Worm (Caenorhabditis elegans) whole organism, L1 larva: ENCODE measurements around the gene kcc-1.
"Not testable (repeated sequence)": the region's sequence is repeated elsewhere in the genome, so short reads cannot be mapped to it uniquely, and the experiment has no call there.

Source experiments
- C16A3.4 ChIP-seq: fragments of 150-350 bp; optimal IDR thresholded peaks from 2 replicates; lab custom pipeline; 2014; ENCODE audit warnings: missing biosample characterization, missing genetic modification characterization
- F16B12.6 ChIP-seq: fragments of 150-350 bp; optimal IDR thresholded peaks from 2 replicates; lab custom pipeline; 2014; ENCODE audit warnings: missing biosample characterization, missing genetic modification characterization
- Y116A8C.19 ChIP-seq: sonication (generic microtip); optimal IDR thresholded peaks from 2 replicates; lab custom pipeline; 2016; ENCODE audit warnings: missing compliant biosample characterization, missing genetic modification characterization, borderline replicate concordance
- aha-1 ChIP-seq: fragments of 150-350 bp; optimal IDR thresholded peaks from 2 replicates; lab custom pipeline; 2014; ENCODE audit warnings: missing biosample characterization, missing genetic modification characterization
- alr-1 ChIP-seq: fragments of 200-800 bp; sonication (Bioruptor generic); optimal IDR thresholded peaks from 2 replicates; lab custom pipeline; 2018; ENCODE audit warnings: borderline replicate concordance, mild to moderate bottlenecking, missing genetic modification characterization, missing compliant biosample characterization
- ama-1 ChIP-seq: fragments of 150-350 bp; optimal IDR thresholded peaks from 2 replicates; lab custom pipeline; 2014
- ceh-63 ChIP-seq: fragments of 200-800 bp; sonication (Bioruptor generic); optimal IDR thresholded peaks from 2 replicates; lab custom pipeline; 2018; ENCODE audit warnings: mild to moderate bottlenecking, missing genetic modification characterization, missing compliant biosample characterization
- ceh-8 ChIP-seq: fragments of 200-800 bp; sonication (Bioruptor generic); optimal IDR thresholded peaks from 2 replicates; lab custom pipeline; 2018; ENCODE audit warnings: mild to moderate bottlenecking, missing genetic modification characterization, moderate library complexity, missing compliant biosample characterization
- dpl-1 ChIP-seq, 3 experiments: fragments of 150-350 bp in 2 of 3; sonication (generic microtip) in 1 of 3; optimal IDR thresholded peaks; 2 replicates each; lab custom pipeline; 2014 to 2017; ENCODE audit warnings: missing biosample characterization in 3 of 3, missing genetic modification characterization in 3 of 3, missing genetic modification reagents in 3 of 3
- efl-1 ChIP-seq, 4 experiments: fragments of 150-350 bp; optimal IDR thresholded peaks in 3 of 4; peaks in 1 of 4; 1 replicate in 1 of 4; 2 replicates in 3 of 4; lab custom pipeline; 2014; ENCODE audit warnings: missing biosample characterization in 2 of 4, missing genetic modification characterization in 2 of 4, missing genetic modification reagents in 2 of 4
- efl-3 ChIP-seq: fragments of 200-800 bp; sonication (Bioruptor generic); optimal IDR thresholded peaks from 2 replicates; lab custom pipeline; 2018; ENCODE audit warnings: mild to moderate bottlenecking, missing genetic modification characterization, missing compliant biosample characterization
- fkh-10 ChIP-seq: sonication (generic microtip); optimal IDR thresholded peaks from 2 replicates; lab custom pipeline; 2017; ENCODE audit warnings: missing biosample characterization, missing genetic modification reagents, missing genetic modification characterization
- fkh-4 ChIP-seq: sonication (generic microtip); optimal IDR thresholded peaks from 2 replicates; lab custom pipeline; 2016; ENCODE audit warnings: missing compliant biosample characterization, missing genetic modification characterization, borderline replicate concordance
- fkh-8 ChIP-seq: sonication (generic microtip); optimal IDR thresholded peaks from 2 replicates; lab custom pipeline; 2016; ENCODE audit warnings: mild to moderate bottlenecking, missing genetic modification characterization, missing compliant biosample characterization
- grh-1 ChIP-seq: fragments of 200-800 bp; sonication (Bioruptor generic); IDR thresholded peaks from 2 replicates; pipeline ENCODE4 v1.3.6; 2022; ENCODE audit warnings: missing genetic modification reagents, missing genetic modification characterization, missing compliant biosample characterization
- hlh-17 ChIP-seq: fragments of 200-800 bp; sonication (Bioruptor generic); optimal IDR thresholded peaks from 2 replicates; lab custom pipeline; 2018; ENCODE audit warnings: missing genetic modification characterization, mild to moderate bottlenecking, missing compliant biosample characterization, moderate library complexity, borderline replicate concordance
- irx-1 ChIP-seq: sonication (generic microtip); optimal IDR thresholded peaks from 2 replicates; lab custom pipeline; 2016; ENCODE audit warnings: missing genetic modification characterization, missing compliant biosample characterization
- jun-1 ChIP-seq: fragments of 150-350 bp; optimal IDR thresholded peaks from 2 replicates; lab custom pipeline; 2014; ENCODE audit warnings: missing biosample characterization, missing genetic modification reagents, missing genetic modification characterization
- lin-13 ChIP-seq: fragments of 150-350 bp; optimal IDR thresholded peaks from 2 replicates; lab custom pipeline; 2014; ENCODE audit warnings: missing biosample characterization, missing genetic modification reagents, missing genetic modification characterization
- lin-39 ChIP-seq: fragments of 150-350 bp; optimal IDR thresholded peaks from 2 replicates; lab custom pipeline; 2014; ENCODE audit warnings: missing biosample characterization, missing genetic modification reagents, missing genetic modification characterization
- lsy-2 ChIP-seq, 2 experiments: fragments of 150-350 bp; optimal IDR thresholded peaks; 2 replicates each; lab custom pipeline; 2014; ENCODE audit warnings: missing biosample characterization in 2 of 2, missing genetic modification characterization in 2 of 2
- mab-9 ChIP-seq: fragments of 200-800 bp; sonication (Bioruptor generic); IDR thresholded peaks from 2 replicates; pipeline ENCODE4 v1.3.6; 2022; ENCODE audit warnings: missing genetic modification reagents, missing genetic modification characterization, missing compliant biosample characterization
- mef-2 ChIP-seq: fragments of 150-350 bp; optimal IDR thresholded peaks from 2 replicates; lab custom pipeline; 2014; ENCODE audit warnings: missing biosample characterization, missing genetic modification characterization
- nhr-71 ChIP-seq: sonication (generic microtip); optimal IDR thresholded peaks from 2 replicates; lab custom pipeline; 2016; ENCODE audit warnings: mild to moderate bottlenecking, missing genetic modification characterization, moderate library complexity, missing compliant biosample characterization
- nhr-85 ChIP-seq: sonication (generic microtip); peaks from one replicate; lab custom pipeline; 2016; ENCODE audit warnings: missing genetic modification characterization, inconsistent platforms, missing compliant biosample characterization
- skn-1 ChIP-seq: fragments of 150-350 bp; optimal IDR thresholded peaks from 2 replicates; lab custom pipeline; 2014; ENCODE audit warnings: missing biosample characterization, missing genetic modification characterization
- snpc-4 ChIP-seq: fragments of 150-350 bp; optimal IDR thresholded peaks from 2 replicates; lab custom pipeline; 2014; ENCODE audit warnings: missing biosample characterization, missing genetic modification characterization
- sox-4 ChIP-seq: sonication (generic microtip); optimal IDR thresholded peaks from 2 replicates; lab custom pipeline; 2016; ENCODE audit warnings: missing genetic modification characterization, missing compliant biosample characterization
- sup-37 ChIP-seq: fragments of 200-800 bp; sonication (Bioruptor generic); optimal IDR thresholded peaks from 2 replicates; lab custom pipeline; 2018; ENCODE audit warnings: mild to moderate bottlenecking, missing genetic modification characterization, missing compliant biosample characterization
- swsn-7 ChIP-seq: sonication (generic microtip); optimal IDR thresholded peaks from 2 replicates; lab custom pipeline; 2016; ENCODE audit warnings: missing genetic modification characterization, missing compliant biosample characterization
- tlp-1 ChIP-seq: fragments of 150-350 bp; optimal IDR thresholded peaks from 2 replicates; lab custom pipeline; 2014; ENCODE audit warnings: missing biosample characterization, missing genetic modification characterization
- unc-62 ChIP-seq: fragments of 150-350 bp; optimal IDR thresholded peaks from 2 replicates; lab custom pipeline; 2014; ENCODE audit warnings: missing biosample characterization, missing genetic modification reagents, missing genetic modification characterization
- vab-15 ChIP-seq: sonication (generic microtip); optimal IDR thresholded peaks from 2 replicates; lab custom pipeline; 2017; ENCODE audit warnings: missing genotype, mild to moderate bottlenecking, missing genetic modification characterization, missing compliant biosample characterization
- zag-1 ChIP-seq: fragments of 150-350 bp; optimal IDR thresholded peaks from 2 replicates; lab custom pipeline; 2014; ENCODE audit warnings: missing biosample characterization, missing genetic modification characterization
- ztf-4 ChIP-seq: fragments of 150-350 bp; optimal IDR thresholded peaks from 2 replicates; lab custom pipeline; 2014; ENCODE audit warnings: missing biosample characterization, missing genetic modification characterization

Gene kcc-1

ce11 chrIV:7243913-7244312 lies 37.8 kb downstream of the kcc-1 start, which contains the start of gene afmd-1:
Gene afmd-1 (plus strand): TSS chrIV:7244228.
- TF ChIP-seq skn-1 (tag; lab: Kevin White, UChicago) (no peak), sox-4 (tag; lab: Kevin White, UChicago) (no peak), nhr-71 (tag; lab: Kevin White, UChicago) (no peak), aha-1 (no peak), Y116A8C.19 (tag; lab: Kevin White, UChicago) (no peak), fkh-8 (no peak), lsy-2 (tag; optimal IDR thresholded peaks at IDR 0.05; lab: Kevin White, UChicago) (no peak), lin-39 (tag; lab: Kevin White, UChicago) (no peak), irx-1 (tag; lab: Kevin White, UChicago) (no peak), F16B12.6 (tag; lab: Kevin White, UChicago) (no peak), ztf-4 (tag; lab: Kevin White, UChicago) (no peak), ceh-8 (GFP tag; lab: Kevin White, UChicago) (no peak), vab-15 (no peak), fkh-10 (GFP tag; lab: Kevin White, UChicago) (no peak), snpc-4 (tag; lab: Kevin White, UChicago) (no peak), C16A3.4 (tag; lab: Kevin White, UChicago) (no peak), dpl-1 (GFP tag; optimal IDR thresholded peaks at IDR 0.05; lab: Kevin White, UChicago) (no peak)

- TF ChIP-seq swsn-7 (tag; lab: Kevin White, UChicago) (no peak), mef-2 (tag; lab: Kevin White, UChicago) (no peak), ama-1 (lab: Kevin White, UChicago) (no peak), efl-3 (no peak), jun-1 (tag; lab: Kevin White, UChicago) (no peak), grh-1 (GFP tag; lab: Robert Waterston, UW) (no peak), irx-1 (tag; lab: Kevin White, UChicago) (no peak), C16A3.4 (tag; lab: Kevin White, UChicago) (no peak), zag-1 (tag; lab: Kevin White, UChicago) (no peak), unc-62 (GFP tag; lab: Kevin White, UChicago) (no peak), skn-1 (tag; lab: Kevin White, UChicago) (no peak)
Measured at ce11 chrIV:7245592-7245991, 39.5 kb downstream of the kcc-1 start.

- TF ChIP-seq lin-13: no peak
- TF ChIP-seq C16A3.4 (tag; lab: Kevin White, UChicago): no peak
- no peak for TF ChIP-seq efl-1 (optimal IDR thresholded peaks at IDR 0.05; lab: Kevin White, UChicago)
- TF ChIP-seq efl-1 (GFP tag; optimal IDR thresholded peaks at IDR 0.05 in 1 of 2; lab: Kevin White, UChicago): peak in 1 of 2 experiments; percentile 39
Measured at ce11 chrIV:7246553-7246952, 40.5 kb downstream of the kcc-1 start, which contains the start of gene col-114. Gene col-114 (minus strand): TSS chrIV:7246653.

ce11 chrIV:7247243-7247642 lies 41.2 kb downstream of the kcc-1 start, which contains the start of gene D2024.1:
Gene D2024.1 (plus strand): TSS chrIV:7247543.
- TF ChIP-seq fkh-4 (tag; lab: Kevin White, UChicago); tlp-1; ceh-63 (GFP tag; lab: Kevin White, UChicago): not testable (repeated sequence)
- TF ChIP-seq, all 84 proteins: peak for 0; not testable (repeated sequence) for 84

ce11 chrIV:7250158-7250557 lies 44.1 kb downstream of the kcc-1 start, which contains the start of gene D2024.18:
Gene D2024.18 (plus strand): TSS chrIV:7250458.
- TF ChIP-seq swsn-7 (tag; lab: Kevin White, UChicago) (no peak), vab-15 (no peak), hlh-17 (GFP tag; lab: Kevin White, UChicago) (no peak), sup-37 (GFP tag; lab: Kevin White, UChicago) (no peak), lin-13 (no peak), ama-1 (lab: Kevin White, UChicago) (no peak), snpc-4 (tag; lab: Kevin White, UChicago) (no peak), F16B12.6 (tag; lab: Kevin White, UChicago) (no peak), mab-9 (GFP tag; lab: Robert Waterston, UW) (no peak), zag-1 (tag; lab: Kevin White, UChicago) (no peak), nhr-85 (tag; lab: Kevin White, UChicago) (no peak), alr-1 (no peak), sox-4 (tag; lab: Kevin White, UChicago) (no peak), aha-1 (no peak)
- TF ChIP-seq, all 84 proteins: peak for 0
